Fruit fly (Drosophila melanogaster): ENCODE data around the gene IFT54.

IFT54 gene

dm6 chr3R:14302128-14302527 is at the start of gene IFT54:
Gene IFT54 (plus strand): TSS chr3R:14302428.
- TF ChIP-seq h (optimal IDR thresholded peaks at IDR 0.05): no peak
- no peak for TF ChIP-seq Sin3A (optimal IDR thresholded peaks at IDR 0.05)
- TF ChIP-seq psq (optimal IDR thresholded peaks at IDR 0.05): no peak
- TF ChIP-seq Myc (optimal IDR thresholded peaks at IDR 0.05): no peak
- TF ChIP-seq ttk (optimal IDR thresholded peaks at IDR 0.05): no peak
- TF ChIP-seq insv (optimal IDR thresholded peaks at IDR 0.05): no peak

- TF ChIP-seq Sin3A (optimal IDR thresholded peaks at IDR 0.05) (no peak), insv (optimal IDR thresholded peaks at IDR 0.05) (no peak), h (optimal IDR thresholded peaks at IDR 0.05) (no peak), Myc (optimal IDR thresholded peaks at IDR 0.05) (no peak), psq (optimal IDR thresholded peaks at IDR 0.05) (no peak), ttk (optimal IDR thresholded peaks at IDR 0.05) (no peak)
Observed at dm6 chr3R:14255808-14256207, 46.4 kb upstream of the IFT54 start, which contains the start of gene CG43179. Gene CG43179 (plus strand): TSS chr3R:14256108.

dm6 chr3R:14259821-14260220 is 42.4 kb upstream of the IFT54 start, which contains the start of gene MetRS-m:
Gene MetRS-m (minus strand): TSS chr3R:14259991.
- TF ChIP-seq ttk (optimal IDR thresholded peaks at IDR 0.05) (no peak), Sin3A (optimal IDR thresholded peaks at IDR 0.05) (no peak), h (optimal IDR thresholded peaks at IDR 0.05) (no peak), Myc (optimal IDR thresholded peaks at IDR 0.05) (no peak), insv (optimal IDR thresholded peaks at IDR 0.05) (no peak), psq (optimal IDR thresholded peaks at IDR 0.05) (no peak)

dm6 chr3R:14261113-14261512 is 41.1 kb upstream of the IFT54 start, which contains the start of gene CG14840:
Gene CG14840 (minus strand): TSS chr3R:14261213.
- no peak for TF ChIP-seq psq (optimal IDR thresholded peaks at IDR 0.05)
- no peak for TF ChIP-seq Sin3A (optimal IDR thresholded peaks at IDR 0.05)
- TF ChIP-seq h (optimal IDR thresholded peaks at IDR 0.05): no peak
- TF ChIP-seq insv (optimal IDR thresholded peaks at IDR 0.05): no peak
- TF ChIP-seq ttk (optimal IDR thresholded peaks at IDR 0.05): no peak
- TF ChIP-seq Myc (optimal IDR thresholded peaks at IDR 0.05): no peak

- TF ChIP-seq psq (optimal IDR thresholded peaks at IDR 0.05): no peak
- no peak for TF ChIP-seq Myc (optimal IDR thresholded peaks at IDR 0.05)
- TF ChIP-seq insv (optimal IDR thresholded peaks at IDR 0.05): no peak
- TF ChIP-seq Sin3A (optimal IDR thresholded peaks at IDR 0.05): no peak
- TF ChIP-seq h (optimal IDR thresholded peaks at IDR 0.05): no peak
- no peak for TF ChIP-seq ttk (optimal IDR thresholded peaks at IDR 0.05)
Observed at dm6 chr3R:14262087-14262486, 40.1 kb upstream of the IFT54 start, which contains the start of the genes CG14839 and CG14841. Gene CG14839 (plus strand): TSS chr3R:14262387. Gene CG14841 (minus strand): TSS chr3R:14262418.

dm6 chr3R:14275519-14276172 is 26.6 kb upstream of the IFT54 start:
- no peak for TF ChIP-seq psq (optimal IDR thresholded peaks at IDR 0.05)
- TF ChIP-seq ttk (optimal IDR thresholded peaks at IDR 0.05): no peak
- no peak for TF ChIP-seq h (optimal IDR thresholded peaks at IDR 0.05)
- TF ChIP-seq insv (optimal IDR thresholded peaks at IDR 0.05): no peak

- no peak for TF ChIP-seq h (optimal IDR thresholded peaks at IDR 0.05)
- no peak for TF ChIP-seq ttk (optimal IDR thresholded peaks at IDR 0.05)
- no peak for TF ChIP-seq psq (optimal IDR thresholded peaks at IDR 0.05)
- TF ChIP-seq Myc (optimal IDR thresholded peaks at IDR 0.05): no peak
- no peak for TF ChIP-seq Sin3A (optimal IDR thresholded peaks at IDR 0.05)
- TF ChIP-seq insv (optimal IDR thresholded peaks at IDR 0.05): no peak
Observed at dm6 chr3R:14277894-14278522, 24.2 kb upstream of the IFT54 start.

dm6 chr3R:14278523-14279303 is 23.5 kb upstream of the IFT54 start:
- no peak for TF ChIP-seq h (optimal IDR thresholded peaks at IDR 0.05)
- TF ChIP-seq insv (optimal IDR thresholded peaks at IDR 0.05): no peak
- TF ChIP-seq psq (optimal IDR thresholded peaks at IDR 0.05): no peak
- TF ChIP-seq Sin3A (optimal IDR thresholded peaks at IDR 0.05): no peak
- no peak for TF ChIP-seq ttk (optimal IDR thresholded peaks at IDR 0.05)
- no peak for TF ChIP-seq Myc (optimal IDR thresholded peaks at IDR 0.05)

- TF ChIP-seq insv (optimal IDR thresholded peaks at IDR 0.05) (no peak), ttk (optimal IDR thresholded peaks at IDR 0.05) (no peak), psq (optimal IDR thresholded peaks at IDR 0.05) (no peak), h (optimal IDR thresholded peaks at IDR 0.05) (no peak), Myc (optimal IDR thresholded peaks at IDR 0.05) (no peak), Sin3A (optimal IDR thresholded peaks at IDR 0.05) (no peak)
Observed at dm6 chr3R:14279311-14279998, 22.8 kb upstream of the IFT54 start.

dm6 chr3R:14280324-14280723 is 21.9 kb upstream of the IFT54 start:
- no peak for TF ChIP-seq Myc (optimal IDR thresholded peaks at IDR 0.05)
- no peak for TF ChIP-seq Sin3A (optimal IDR thresholded peaks at IDR 0.05)
- TF ChIP-seq ttk (optimal IDR thresholded peaks at IDR 0.05): no peak
- TF ChIP-seq psq (optimal IDR thresholded peaks at IDR 0.05): no peak
- no peak for TF ChIP-seq h (optimal IDR thresholded peaks at IDR 0.05)
- no peak for TF ChIP-seq insv (optimal IDR thresholded peaks at IDR 0.05)
